Worm (Caenorhabditis elegans): ENCODE data around the gene trxr-1.

The trxr-1 gene

DNA sequence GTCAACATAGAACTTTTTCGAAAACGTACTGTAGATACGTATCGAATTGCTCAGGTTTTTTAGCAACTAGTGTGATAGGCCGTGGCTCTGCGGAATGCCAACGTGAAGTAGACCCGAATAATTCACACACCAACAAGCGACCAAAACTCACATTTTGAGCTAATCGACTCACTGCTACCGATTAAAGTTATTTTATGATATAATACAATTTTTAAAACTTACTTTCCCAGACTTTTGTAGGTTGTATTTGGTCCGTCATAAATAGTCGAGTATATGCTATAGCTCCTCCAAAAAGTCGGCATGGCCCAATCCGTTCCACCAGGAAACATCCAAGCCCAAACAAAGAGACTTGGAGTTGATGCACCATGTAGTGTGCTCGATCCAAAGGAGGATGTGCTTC is 919 bp upstream of the trxr-1 start, which contains the start of gene C25A8.1:
C25A8.1 (plus strand) TSS at position 301 of the 400 bp plus-strand sequence.
- TF ChIP-seq lsy-12 (tag; optimal IDR thresholded peaks at IDR 0.05): no peak
- no peak for TF ChIP-seq hmg-11 (tag; optimal IDR thresholded peaks at IDR 0.05)
- no peak for TF ChIP-seq zag-1 (tag; optimal IDR thresholded peaks at IDR 0.05)
- no peak for TF ChIP-seq ceh-9 (tag; optimal IDR thresholded peaks at IDR 0.05)
- no peak for TF ChIP-seq daf-12 (tag; optimal IDR thresholded peaks at IDR 0.05)
- TF ChIP-seq ztf-4 (tag; optimal IDR thresholded peaks at IDR 0.05): no peak
- TF ChIP-seq aly-2 (tag; optimal IDR thresholded peaks at IDR 0.05): no peak
- TF ChIP-seq nhr-28 (tag; optimal IDR thresholded peaks at IDR 0.05): no peak
- TF ChIP-seq lin-39 (tag; optimal IDR thresholded peaks at IDR 0.05): no peak
- no peak for TF ChIP-seq nhr-76 (tag; optimal IDR thresholded peaks at IDR 0.05)
- TF ChIP-seq nhr-43 (tag; optimal IDR thresholded peaks at IDR 0.05; ENCODE audit: poor library complexity, severe bottlenecking): no peak
- no peak for TF ChIP-seq nhr-237 (tag; optimal IDR thresholded peaks at IDR 0.05)
- no peak for TF ChIP-seq nhr-23 (tag; optimal IDR thresholded peaks at IDR 0.05)
- TF ChIP-seq eor-1 (tag; optimal IDR thresholded peaks at IDR 0.05): no peak
- no peak for TF ChIP-seq unc-39 (tag; optimal IDR thresholded peaks at IDR 0.05)
- TF ChIP-seq nhr-25 (tag; optimal IDR thresholded peaks at IDR 0.05): no peak

DNA sequence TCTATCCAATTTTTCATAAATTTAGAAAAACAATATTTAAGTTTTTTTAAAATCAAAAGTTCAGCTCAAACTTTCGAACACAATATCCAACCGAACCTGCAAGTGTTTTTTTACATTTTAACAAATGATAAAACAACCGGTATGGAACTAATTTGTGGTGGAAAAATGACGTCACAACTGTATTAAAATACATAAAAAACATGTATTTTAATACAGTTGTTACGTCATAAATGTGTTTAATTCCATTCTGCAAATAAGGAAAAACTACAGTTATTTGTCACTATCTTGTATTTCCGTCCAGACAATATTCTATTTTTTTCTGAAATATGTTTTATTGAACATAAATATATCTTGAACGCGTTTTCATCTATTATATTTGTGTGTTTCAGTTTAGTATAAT is 460 bp downstream of the trxr-1 start:
- TF ChIP-seq nhr-76 (tag; optimal IDR thresholded peaks at IDR 0.05) (no peak), nhr-28 (tag; optimal IDR thresholded peaks at IDR 0.05) (no peak), elt-1 (tag; optimal IDR thresholded peaks at IDR 0.05) (no peak), nhr-23 (tag; optimal IDR thresholded peaks at IDR 0.05) (no peak), ceh-28 (tag; optimal IDR thresholded peaks at IDR 0.05) (no peak), nfya-1 (tag; optimal IDR thresholded peaks at IDR 0.05; ENCODE audit: insufficient read depth) (no peak), sea-2 (GFP tag; optimal IDR thresholded peaks at IDR 0.05) (no peak), lin-15B (tag; optimal IDR thresholded peaks at IDR 0.05) (no peak), hmg-11 (tag; optimal IDR thresholded peaks at IDR 0.05) (no peak)

ce11 chrIV:7012731-7013445 is 1.1 kb downstream of the trxr-1 start:
- no peak for TF ChIP-seq nhr-67 (tag; optimal IDR thresholded peaks at IDR 0.05)
- peak; percentile 18 for TF ChIP-seq elt-2 (tag; optimal IDR thresholded peaks at IDR 0.05)
- no peak for TF ChIP-seq unc-62 (GFP tag; optimal IDR thresholded peaks at IDR 0.05)
- TF ChIP-seq fos-1 (tag; optimal IDR thresholded peaks at IDR 0.05): no peak
- TF ChIP-seq aly-2 (tag; optimal IDR thresholded peaks at IDR 0.05): no peak
- peak; percentile 18 for TF ChIP-seq nfya-1 (tag; optimal IDR thresholded peaks at IDR 0.05; ENCODE audit: insufficient read depth)
- TF ChIP-seq nhr-25 (tag; optimal IDR thresholded peaks at IDR 0.05): no peak
- peak; percentile 50 for TF ChIP-seq pha-4 (tag; optimal IDR thresholded peaks at IDR 0.05)
- TF ChIP-seq ztf-4 (tag; optimal IDR thresholded peaks at IDR 0.05): no peak
- TF ChIP-seq fkh-10 (GFP tag; optimal IDR thresholded peaks at IDR 0.05): no peak
- no peak for TF ChIP-seq ceh-16 (tag; optimal IDR thresholded peaks at IDR 0.05)
- no peak for TF ChIP-seq pqm-1 (tag; optimal IDR thresholded peaks at IDR 0.05)
- TF ChIP-seq lin-15B (tag; optimal IDR thresholded peaks at IDR 0.05): peak; percentile 24
- no peak for TF ChIP-seq skn-1 (tag; optimal IDR thresholded peaks at IDR 0.05)

DNA sequence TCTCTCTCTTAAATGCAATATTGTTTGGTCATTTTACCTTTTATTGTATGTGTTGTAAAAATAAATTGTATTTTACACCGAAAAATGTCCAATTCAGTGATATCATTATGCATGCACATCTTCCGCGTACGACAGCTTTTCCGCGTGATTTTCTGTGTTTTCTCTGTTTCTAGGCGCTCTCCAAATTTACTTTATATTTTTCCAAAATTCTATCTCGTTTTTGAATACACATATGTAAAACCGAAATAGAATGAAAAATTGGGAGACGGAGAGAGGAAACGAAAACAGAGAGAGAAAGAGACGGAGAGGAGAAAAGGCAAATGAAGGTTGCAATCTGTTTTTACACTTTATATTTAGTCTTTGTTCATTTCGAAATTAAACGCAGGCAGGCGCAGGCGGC is 4.7 kb downstream of the trxr-1 start:
- TF ChIP-seq unc-39 (tag; optimal IDR thresholded peaks at IDR 0.05): no peak
- TF ChIP-seq ama-1 (optimal IDR thresholded peaks at IDR 0.05): no peak
- no peak for TF ChIP-seq nhr-77 (tag; optimal IDR thresholded peaks at IDR 0.05)
- TF ChIP-seq tbx-2 (tag; optimal IDR thresholded peaks at IDR 0.05): no peak
- TF ChIP-seq sea-2 (GFP tag; optimal IDR thresholded peaks at IDR 0.05): no peak
- no peak for TF ChIP-seq nhr-76 (tag; optimal IDR thresholded peaks at IDR 0.05)
- TF ChIP-seq fkh-2 (tag; optimal IDR thresholded peaks at IDR 0.05): no peak
- TF ChIP-seq ceh-82 (tag; optimal IDR thresholded peaks at IDR 0.05): no peak
- no peak for TF ChIP-seq eor-1 (tag; optimal IDR thresholded peaks at IDR 0.05)
- peak; percentile 47 for TF ChIP-seq elt-2 (tag; optimal IDR thresholded peaks at IDR 0.05)
- TF ChIP-seq nhr-23 (tag; optimal IDR thresholded peaks at IDR 0.05): peak; percentile 42
- peak; percentile 53 for TF ChIP-seq nhr-25 (tag; optimal IDR thresholded peaks at IDR 0.05)
- TF ChIP-seq nhr-237 (tag; optimal IDR thresholded peaks at IDR 0.05): no peak
- no peak for TF ChIP-seq R02D3.7 (tag; optimal IDR thresholded peaks at IDR 0.05)
- no peak for TF ChIP-seq fos-1 (tag; optimal IDR thresholded peaks at IDR 0.05)
- no peak for TF ChIP-seq nhr-67 (tag; optimal IDR thresholded peaks at IDR 0.05)
- no peak for TF ChIP-seq nhr-11 (tag; optimal IDR thresholded peaks at IDR 0.05)
- TF ChIP-seq daf-12 (tag; optimal IDR thresholded peaks at IDR 0.05): no peak
- TF ChIP-seq nhr-28 (tag; optimal IDR thresholded peaks at IDR 0.05): no peak
- TF ChIP-seq ceh-28 (tag; optimal IDR thresholded peaks at IDR 0.05): no peak
- no peak for TF ChIP-seq ZK546.5 (tag; optimal IDR thresholded peaks at IDR 0.05)
- peak; percentile 75 for TF ChIP-seq pha-4 (tag; optimal IDR thresholded peaks at IDR 0.05)
- TF ChIP-seq lin-15B (tag; optimal IDR thresholded peaks at IDR 0.05): peak; percentile 9
- no peak for TF ChIP-seq lin-39 (tag; optimal IDR thresholded peaks at IDR 0.05)
- TF ChIP-seq pqm-1 (tag; optimal IDR thresholded peaks at IDR 0.05): peak; percentile 68
- TF ChIP-seq jun-1 (tag; optimal IDR thresholded peaks at IDR 0.05): no peak
- TF ChIP-seq egl-27 (tag; optimal IDR thresholded peaks at IDR 0.05): no peak
- no peak for TF ChIP-seq mdl-1 (tag; optimal IDR thresholded peaks at IDR 0.05)
- TF ChIP-seq egl-5 (tag; optimal IDR thresholded peaks at IDR 0.05): peak; percentile 62
- TF ChIP-seq nhr-12 (tag; optimal IDR thresholded peaks at IDR 0.05): no peak
- no peak for TF ChIP-seq mml-1 (tag; optimal IDR thresholded peaks at IDR 0.05)
- peak; percentile 5 for TF ChIP-seq nhr-43 (tag; optimal IDR thresholded peaks at IDR 0.05; ENCODE audit: poor library complexity, severe bottlenecking)
- TF ChIP-seq ztf-4 (tag; optimal IDR thresholded peaks at IDR 0.05): no peak
- no peak for TF ChIP-seq ceh-16 (tag; optimal IDR thresholded peaks at IDR 0.05)

Data from whole organism, L3 larva.